Fruit fly (Drosophila melanogaster) whole organism, embryonic: Measurements from ENCODE around the gene CG33093.

Experiments
- BEAF-32 ChIP-seq: fragments of 200-800 bp; sonication (Bioruptor generic); optimal IDR thresholded peaks from 3 replicates; lab custom pipeline; 2017; ENCODE audit warnings: missing biosample characterization, missing genetic modification characterization, mild to moderate bottlenecking, moderate library complexity, missing genetic modification reagents
- CG10321 ChIP-seq: fragments of 200-800 bp; sonication (Bioruptor generic); IDR thresholded peaks from 2 replicates; pipeline ENCODE4 v1.3.6; 2022; ENCODE audit warnings: missing biosample characterization, missing genetic modification characterization
- CG12219 ChIP-seq: fragments of 200-800 bp; sonication (Bioruptor generic); optimal IDR thresholded peaks from 3 replicates; lab custom pipeline; 2018; ENCODE audit warnings: missing biosample characterization, mild to moderate bottlenecking, missing genetic modification characterization
- CG13123 ChIP-seq: fragments of 200-800 bp; sonication (Bioruptor generic); optimal IDR thresholded peaks from 2 replicates; lab custom pipeline; 2016; ENCODE audit warnings: missing biosample characterization, missing genetic modification characterization
- CG13624 ChIP-seq: fragments of 200-800 bp; sonication (Bioruptor generic); optimal IDR thresholded peaks from 2 replicates; lab custom pipeline; 2016; ENCODE audit warnings: missing biosample characterization, missing genetic modification characterization
- CG13894 ChIP-seq: fragments of 200-800 bp; sonication (Bioruptor generic); optimal IDR thresholded peaks from 3 replicates; lab custom pipeline; 2018; ENCODE audit warnings: missing biosample characterization, mild to moderate bottlenecking, missing genetic modification characterization, moderate library complexity
- CG1647 ChIP-seq: fragments of 200-800 bp; sonication (Bioruptor generic); optimal IDR thresholded peaks from 3 replicates; lab custom pipeline; 2016; ENCODE audit warnings: missing biosample characterization, missing genetic modification characterization
- CG16863 ChIP-seq: fragments of 200-800 bp; sonication (Bioruptor generic); optimal IDR thresholded peaks from 3 replicates; lab custom pipeline; 2016; ENCODE audit warnings: missing biosample characterization, missing genetic modification characterization
- CG17186 ChIP-seq: fragments of 200-800 bp; sonication (Bioruptor generic); optimal IDR thresholded peaks from 3 replicates; lab custom pipeline; 2017; ENCODE audit warnings: missing biosample characterization, missing genetic modification reagents, missing genetic modification characterization
- CG30431 ChIP-seq: fragments of 200-800 bp; sonication (Bioruptor generic); optimal IDR thresholded peaks from 2 replicates; lab custom pipeline; 2017; ENCODE audit warnings: missing biosample characterization, missing genetic modification characterization
- CG32532 ChIP-seq: fragments of 200-800 bp; sonication (Bioruptor generic); IDR thresholded peaks from 2 replicates; pipeline ENCODE4 v1.3.6; 2022; ENCODE audit warnings: missing biosample characterization, missing genetic modification characterization
- CG43689 ChIP-seq: fragments of 200-800 bp; sonication (Bioruptor generic); IDR thresholded peaks from 2 replicates; pipeline ENCODE4 v1.3.6; 2022; ENCODE audit warnings: missing biosample characterization, missing genetic modification characterization
- CG4854 ChIP-seq: fragments of 200-800 bp; sonication (Bioruptor generic); optimal IDR thresholded peaks from 2 replicates; lab custom pipeline; 2016; ENCODE audit warnings: missing biosample characterization, missing genetic modification characterization, inconsistent platforms
- CG8089 ChIP-seq: fragments of 200-800 bp; sonication (Bioruptor generic); optimal IDR thresholded peaks from 3 replicates; lab custom pipeline; 2016; ENCODE audit warnings: missing biosample characterization, missing genetic modification characterization
- CG8765 ChIP-seq: fragments of 200-800 bp; sonication (Bioruptor generic); IDR thresholded peaks from 2 replicates; pipeline ENCODE4 v1.3.6; 2022; ENCODE audit warnings: missing biosample characterization, missing genetic modification characterization
- CG9215 ChIP-seq: fragments of 200-800 bp; sonication (Bioruptor generic); IDR thresholded peaks from 2 replicates; pipeline ENCODE4 v1.3.6; 2022; ENCODE audit warnings: missing biosample characterization, missing genetic modification characterization
- CG9817 ChIP-seq: fragments of 200-800 bp; sonication (Bioruptor generic); optimal IDR thresholded peaks from 2 replicates; lab custom pipeline; 2018; ENCODE audit warnings: missing biosample characterization, mild to moderate bottlenecking, missing genetic modification characterization, moderate library complexity
- D19A ChIP-seq: fragments of 200-800 bp; optimal IDR thresholded peaks from 3 replicates; lab custom pipeline; 2019; ENCODE audit warnings: missing biosample characterization, mild to moderate bottlenecking, missing genetic modification characterization, moderate library complexity
- Dek ChIP-seq: fragments of 200-800 bp; sonication (Bioruptor generic); optimal IDR thresholded peaks from 3 replicates; lab custom pipeline; 2019; ENCODE audit warnings: missing biosample characterization, mild to moderate bottlenecking, missing genetic modification characterization, moderate library complexity
- Dfd ChIP-seq, 2 experiments: fragments of >200 bp; optimal IDR thresholded peaks; 2 replicates each; lab custom pipeline; 2017; ENCODE audit warnings: missing biosample characterization in 2 of 2, missing genetic modification characterization in 2 of 2
- Dll ChIP-seq: fragments of 200-800 bp; sonication (Bioruptor generic); IDR thresholded peaks from 4 replicates; pipeline ENCODE4 v1.3.6; 2022; ENCODE audit warnings: missing biosample characterization, missing genetic modification characterization; ENCODE audit not compliant: partially characterized antibody
- ERR ChIP-seq: fragments of 200-800 bp; sonication (Bioruptor generic); optimal IDR thresholded peaks from 2 replicates; lab custom pipeline; 2016; ENCODE audit warnings: missing biosample characterization, missing genetic modification characterization
- Hmr ChIP-seq: fragments of 200-800 bp; sonication (Bioruptor generic); optimal IDR thresholded peaks from 3 replicates; lab custom pipeline; 2017; ENCODE audit warnings: mild to moderate bottlenecking, missing biosample characterization, missing genetic modification reagents, missing genetic modification characterization
- Hsf ChIP-seq: fragments of 200-800 bp; sonication (Bioruptor generic); optimal IDR thresholded peaks from 3 replicates; lab custom pipeline; 2016; ENCODE audit warnings: missing biosample characterization, missing genetic modification characterization
- Jarid2 ChIP-seq: fragments of 200-800 bp; sonication (Bioruptor generic); optimal IDR thresholded peaks from 3 replicates; lab custom pipeline; 2017; ENCODE audit warnings: mild to moderate bottlenecking, missing biosample characterization, missing genetic modification reagents, missing genetic modification characterization
- Nf-YA ChIP-seq: fragments of 200-800 bp; sonication (Bioruptor generic); IDR thresholded peaks from 2 replicates; pipeline ENCODE4 v1.3.6; 2022; ENCODE audit warnings: missing biosample characterization, missing genetic modification characterization
- Rfx ChIP-seq: fragments of 200-800 bp; sonication (Bioruptor generic); IDR thresholded peaks from 2 replicates; pipeline ENCODE4 v1.3.6; 2022; ENCODE audit warnings: missing biosample characterization, missing genetic modification characterization
- Scr ChIP-seq: fragments of 200-800 bp; sonication (Bioruptor generic); IDR thresholded peaks from 2 replicates; pipeline ENCODE4 v1.3.6; 2022; ENCODE audit warnings: missing biosample characterization, missing genetic modification characterization; ENCODE audit not compliant: partially characterized antibody
- Sox100B ChIP-seq: fragments of 200-800 bp; sonication (Bioruptor generic); optimal IDR thresholded peaks from 3 replicates; lab custom pipeline; 2018; ENCODE audit warnings: missing biosample characterization, mild to moderate bottlenecking, missing genetic modification characterization
- Sry-β ChIP-seq: fragments of 200-800 bp; sonication (Bioruptor generic); optimal IDR thresholded peaks from 2 replicates; lab custom pipeline; 2018; ENCODE audit warnings: missing biosample characterization, mild to moderate bottlenecking, missing genetic modification characterization, moderate library complexity
- Stat92E ChIP-seq, 3 experiments: fragments of >200 bp in 2 of 3; fragments of 200-800 bp in 1 of 3; sonication (Bioruptor generic) in 1 of 3; optimal IDR thresholded peaks; 2 replicates each; lab custom pipeline; 2017 to 2019; ENCODE audit warnings: missing biosample characterization in 3 of 3, missing genetic modification characterization in 3 of 3, mild to moderate bottlenecking in 1 of 3, moderate library complexity in 1 of 3
- bigmax ChIP-seq: fragments of 200-800 bp; sonication (Bioruptor generic); optimal IDR thresholded peaks from 2 replicates; lab custom pipeline; 2018; ENCODE audit warnings: missing biosample characterization, mild to moderate bottlenecking, missing genetic modification characterization
- bsh ChIP-seq, 2 experiments: fragments of 200-800 bp; sonication (Bioruptor generic); optimal IDR thresholded peaks; 2 replicates each; lab custom pipeline; 2017 to 2018; ENCODE audit warnings: mild to moderate bottlenecking in 2 of 2, missing biosample characterization in 2 of 2, missing genetic modification characterization in 2 of 2, moderate library complexity in 1 of 2
- eve ChIP-seq, 2 experiments: fragments of >200 bp; optimal IDR thresholded peaks; 2 replicates each; lab custom pipeline; 2017; ENCODE audit warnings: missing biosample characterization in 2 of 2, missing genetic modification characterization in 2 of 2
- eyg ChIP-seq: fragments of 200-800 bp; sonication (Bioruptor generic); optimal IDR thresholded peaks from 3 replicates; lab custom pipeline; 2016; ENCODE audit warnings: missing biosample characterization, missing genetic modification characterization
- fd64A ChIP-seq: fragments of 200-800 bp; sonication (Bioruptor generic); optimal IDR thresholded peaks from 3 replicates; lab custom pipeline; 2018; ENCODE audit warnings: missing biosample characterization, mild to moderate bottlenecking, missing genetic modification characterization
- hbn ChIP-seq: fragments of 200-800 bp; sonication (Bioruptor generic); IDR thresholded peaks from 2 replicates; pipeline ENCODE4 v1.3.6; 2022; ENCODE audit warnings: missing biosample characterization, missing genetic modification characterization; ENCODE audit not compliant: partially characterized antibody
- kah ChIP-seq: fragments of 200-800 bp; sonication (Bioruptor generic); optimal IDR thresholded peaks from 2 replicates; lab custom pipeline; 2018; ENCODE audit warnings: missing biosample characterization, mild to moderate bottlenecking, missing genetic modification characterization
- ken ChIP-seq: fragments of 200-800 bp; sonication (Bioruptor generic); IDR thresholded peaks from 3 replicates; pipeline ENCODE4 v1.3.6; 2022; ENCODE audit warnings: missing biosample characterization, missing genetic modification characterization
- lola ChIP-seq, 3 experiments: fragments of >200 bp in 2 of 3; fragments of 200-800 bp in 1 of 3; sonication (Bioruptor generic) in 1 of 3; optimal IDR thresholded peaks; 2 replicates each; lab custom pipeline; 2017 to 2019; ENCODE audit warnings: missing biosample characterization in 3 of 3, missing genetic modification characterization in 3 of 3, mild to moderate bottlenecking in 1 of 3, moderate library complexity in 1 of 3
- mam ChIP-seq: fragments of 200-800 bp; sonication (Bioruptor generic); optimal IDR thresholded peaks from 3 replicates; lab custom pipeline; 2016; ENCODE audit warnings: missing biosample characterization, missing genetic modification characterization
- mld ChIP-seq: fragments of 200-800 bp; sonication (Bioruptor generic); IDR thresholded peaks from 3 replicates; pipeline ENCODE4 v1.3.6; 2022; ENCODE audit warnings: missing biosample characterization, missing genetic modification characterization; ENCODE audit not compliant: partially characterized antibody
- onecut ChIP-seq: fragments of 200-800 bp; sonication (Bioruptor generic); IDR thresholded peaks from 2 replicates; pipeline ENCODE4 v1.3.6; 2022; ENCODE audit warnings: missing biosample characterization, missing genetic modification characterization
- psq ChIP-seq: fragments of 200-800 bp; sonication (Bioruptor generic); optimal IDR thresholded peaks from 2 replicates; lab custom pipeline; 2017; ENCODE audit warnings: missing biosample characterization, missing genetic modification characterization
- sens-2 ChIP-seq: fragments of 200-800 bp; sonication (Bioruptor generic); IDR thresholded peaks from 2 replicates; pipeline ENCODE4 v1.3.6; 2022; ENCODE audit warnings: missing biosample characterization, missing genetic modification characterization
- sisA ChIP-seq: fragments of 200-800 bp; sonication (Bioruptor generic); IDR thresholded peaks from 2 replicates; pipeline ENCODE4 v1.3.6; 2022; ENCODE audit warnings: missing biosample characterization, missing genetic modification characterization
- so ChIP-seq: fragments of 200-800 bp; sonication (Bioruptor generic); IDR thresholded peaks from 3 replicates; pipeline ENCODE4 v1.3.6; 2022; ENCODE audit warnings: missing biosample characterization, missing genetic modification characterization
- sob ChIP-seq: fragments of 200-800 bp; sonication (Bioruptor generic); IDR thresholded peaks from 2 replicates; pipeline ENCODE4 v1.3.6; 2022; ENCODE audit warnings: missing biosample characterization, missing genetic modification characterization
- sqz ChIP-seq: fragments of 200-800 bp; sonication (Bioruptor generic); optimal IDR thresholded peaks from 3 replicates; lab custom pipeline; 2018; ENCODE audit warnings: missing biosample characterization, mild to moderate bottlenecking, missing genetic modification characterization
- stc ChIP-seq: fragments of 200-800 bp; sonication (Bioruptor generic); IDR thresholded peaks from 2 replicates; pipeline ENCODE4 v1.3.6; 2022; ENCODE audit warnings: missing biosample characterization, missing genetic modification characterization
- zen2 ChIP-seq: fragments of 200-800 bp; sonication (Bioruptor generic); IDR thresholded peaks from 3 replicates; pipeline ENCODE4 v1.3.6; 2022; ENCODE audit warnings: missing biosample characterization, missing genetic modification characterization; ENCODE audit not compliant: partially characterized antibody

The CG33093 gene

dm6 chr3R:22547585-22548022, 15.9 kb upstream of the CG33093 start, which contains the start of gene AdipoR (continued):
- TF ChIP-seq Sry-β (GFP tag; lab: Kevin White, UChicago) (no peak), eyg (GFP tag; lab: Kevin White, UChicago) (no peak), CG10321 (GFP tag; lab: Robert Waterston, UW) (no peak), ken (GFP tag; lab: Robert Waterston, UW) (no peak), CG1647 (GFP tag; lab: Kevin White, UChicago) (no peak), CG13894 (tag; lab: Kevin White, UChicago) (no peak), CG9817 (tag; lab: Kevin White, UChicago) (no peak), kah (GFP tag; lab: Kevin White, UChicago) (no peak), CG43689 (GFP tag; lab: Robert Waterston, UW) (no peak), zen2 (GFP tag; lab: Robert Waterston, UW) (no peak), Hmr (GFP tag; lab: Kevin White, UChicago) (peak; percentile 31), mam (GFP tag; lab: Kevin White, UChicago) (no peak), sisA (no peak), bigmax (GFP tag; lab: Kevin White, UChicago) (no peak), CG17186 (GFP tag; lab: Kevin White, UChicago) (peak; percentile 84), CG8089 (GFP tag; lab: Kevin White, UChicago) (no peak), Dfd (GFP tag; optimal IDR thresholded peaks at IDR 0.05; lab: Kevin White, UChicago) (no peak), CG4854 (GFP tag; lab: Kevin White, UChicago) (no peak), Dek (tag; lab: Kevin White, UChicago) (no peak), Rfx (GFP tag; lab: Robert Waterston, UW) (no peak), onecut (GFP tag; lab: Robert Waterston, UW) (peak; percentile 28; the same call in 1 of the 2 replicates), Stat92E (GFP tag; optimal IDR thresholded peaks at IDR 0.05; lab: Kevin White, UChicago) (no peak), CG16863 (GFP tag; lab: Kevin White, UChicago) (no peak), D19A (tag; lab: Kevin White, UChicago) (peak; percentile 5), CG8765 (GFP tag; lab: Robert Waterston, UW) (no peak), Jarid2 (peak; percentile 32), CG13123 (no peak), sens-2 (no peak), CG13624 (GFP tag; lab: Kevin White, UChicago) (peak; percentile 56), stc (GFP tag; lab: Robert Waterston, UW) (no peak), mld (no peak), psq (GFP tag; lab: Kevin White, UChicago) (no peak), CG30431 (GFP tag; lab: Kevin White, UChicago) (no peak), CG12219 (no peak), sqz (GFP tag; lab: Kevin White, UChicago) (peak; percentile 83), sob (GFP tag; lab: Robert Waterston, UW) (peak; percentile 12; the same call in 1 of the 2 replicates), lola (GFP tag; optimal IDR thresholded peaks at IDR 0.05; lab: Kevin White, UChicago) (no peak), so (GFP tag; lab: Robert Waterston, UW) (no peak), CG32532 (no peak), Nf-YA (GFP tag; lab: Robert Waterston, UW) (no peak), hbn (no peak), BEAF-32 (peak; percentile 62), Hsf (GFP tag; lab: Kevin White, UChicago) (no peak), ERR (no peak), Dll (GFP tag; lab: Robert Waterston, UW) (0 out of 4 replicates have a peak, but pooled peaks have one; percentile 39), bsh (GFP tag; optimal IDR thresholded peaks at IDR 0.05; lab: Kevin White, UChicago) (no peak), eve (GFP tag; optimal IDR thresholded peaks at IDR 0.05; lab: Kevin White, UChicago) (no peak), CG9215 (GFP tag; lab: Robert Waterston, UW) (no peak), Sox100B (GFP tag; lab: Kevin White, UChicago) (no peak), fd64A (GFP tag; lab: Kevin White, UChicago) (peak; percentile 5), Scr (GFP tag; lab: Robert Waterston, UW) (peak; percentile 47)
